Worm (Caenorhabditis elegans): ENCODE results near the gene Y39A1A.20.

DNA sequence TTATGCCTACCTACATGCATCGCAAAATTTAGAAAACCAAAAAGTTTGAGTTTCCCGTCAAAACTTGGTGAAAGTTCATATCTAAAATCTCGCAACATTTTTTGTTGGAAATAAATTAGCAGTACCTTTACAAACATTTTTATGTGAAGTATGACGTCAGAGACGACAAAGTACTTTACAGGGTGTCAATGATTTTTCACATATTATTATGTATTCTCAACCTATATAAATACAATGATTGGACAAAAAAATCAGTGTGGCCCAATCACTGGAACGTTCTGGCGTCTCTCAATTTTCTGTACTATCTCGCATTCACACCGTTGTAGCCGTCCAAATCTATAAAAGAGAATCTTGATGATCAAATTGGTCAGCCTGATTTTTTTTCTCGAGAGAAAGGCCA lies 6.1 kb downstream of the Y39A1A.20 start, which contains the start of the genes Y39A1A.18 and fmo-3:
- TF ChIP-seq elt-2 (tag; optimal IDR thresholded peaks at IDR 0.05) (no peak), nhr-28 (tag; optimal IDR thresholded peaks at IDR 0.05) (no peak), egl-27 (tag; optimal IDR thresholded peaks at IDR 0.05) (no peak), aly-2 (tag; optimal IDR thresholded peaks at IDR 0.05) (no peak)
